Fruit fly (Drosophila melanogaster) whole organism, embryonic: ENCODE measurements around the gene LPCAT.
A peak's percentile ranks its signal among the peaks of the same experiment; 100 is the strongest.

Experiments
- Asciz ChIP-seq: fragments of 200-800 bp; sonication (Bioruptor generic); optimal IDR thresholded peaks from 2 replicates; lab custom pipeline; 2017; ENCODE audit warnings: missing biosample characterization, mild to moderate bottlenecking, missing genetic modification characterization, missing genetic modification reagents
- BEAF-32 ChIP-seq: fragments of 200-800 bp; sonication (Bioruptor generic); optimal IDR thresholded peaks from 3 replicates; lab custom pipeline; 2017; ENCODE audit warnings: missing biosample characterization, missing genetic modification characterization, mild to moderate bottlenecking, moderate library complexity, missing genetic modification reagents
- Bgb ChIP-seq: fragments of 200-800 bp; sonication (Bioruptor generic); IDR thresholded peaks from 2 replicates; pipeline ENCODE4 v1.3.6; 2022; ENCODE audit warnings: missing biosample characterization, missing genetic modification characterization; ENCODE audit not compliant: partially characterized antibody
- CG10654 ChIP-seq: fragments of 200-800 bp; sonication (Bioruptor generic); optimal IDR thresholded peaks from 2 replicates; lab custom pipeline; 2016; ENCODE audit warnings: missing biosample characterization, missing genetic modification characterization
- CG12391 ChIP-seq: fragments of 200-800 bp; sonication (Bioruptor generic); optimal IDR thresholded peaks from 3 replicates; lab custom pipeline; 2018; ENCODE audit warnings: missing biosample characterization, mild to moderate bottlenecking, missing genetic modification characterization, moderate library complexity
- CG14710 ChIP-seq: fragments of 200-800 bp; sonication (Bioruptor generic); optimal IDR thresholded peaks from 3 replicates; lab custom pipeline; 2019; ENCODE audit warnings: missing biosample characterization, mild to moderate bottlenecking, missing genetic modification characterization, moderate library complexity
- CG1529 ChIP-seq: fragments of 200-800 bp; sonication (Bioruptor generic); optimal IDR thresholded peaks from 3 replicates; lab custom pipeline; 2018; ENCODE audit warnings: missing biosample characterization, missing genetic modification characterization
- CG16779 ChIP-seq: fragments of 200-800 bp; sonication (Bioruptor generic); IDR thresholded peaks from 2 replicates; pipeline ENCODE4 v1.3.6; 2022; ENCODE audit warnings: missing biosample characterization, missing genetic modification characterization
- CG17568 ChIP-seq: fragments of 200-800 bp; sonication (Bioruptor generic); optimal IDR thresholded peaks from 2 replicates; lab custom pipeline; 2018; ENCODE audit warnings: missing biosample characterization, mild to moderate bottlenecking, missing genetic modification characterization, moderate library complexity
- CG2116 ChIP-seq: fragments of 200-800 bp; sonication (Bioruptor generic); optimal IDR thresholded peaks from 3 replicates; lab custom pipeline; 2018; ENCODE audit warnings: missing biosample characterization, mild to moderate bottlenecking, missing genetic modification characterization
- CG2120 ChIP-seq: fragments of 200-800 bp; sonication (Bioruptor generic); optimal IDR thresholded peaks from 3 replicates; lab custom pipeline; 2016; ENCODE audit warnings: missing biosample characterization, missing genetic modification characterization
- CG2875 ChIP-seq: fragments of 200-800 bp; sonication (Bioruptor generic); optimal IDR thresholded peaks from 2 replicates; lab custom pipeline; 2017; ENCODE audit warnings: missing biosample characterization, mild to moderate bottlenecking, missing genetic modification characterization, missing genetic modification reagents
- CG34224 ChIP-seq: fragments of 200-800 bp; sonication (Bioruptor generic); IDR thresholded peaks from 3 replicates; pipeline ENCODE4 v1.3.6; 2022; ENCODE audit warnings: missing biosample characterization, missing genetic modification characterization; ENCODE audit not compliant: partially characterized antibody
- CG4820 ChIP-seq: fragments of 200-800 bp; sonication (Bioruptor generic); optimal IDR thresholded peaks from 3 replicates; lab custom pipeline; 2016; ENCODE audit warnings: missing biosample characterization, missing genetic modification characterization
- CG6175 ChIP-seq: fragments of 200-800 bp; sonication (Bioruptor generic); IDR thresholded peaks from 3 replicates; pipeline ENCODE4 v1.3.6; 2022; ENCODE audit warnings: missing biosample characterization, missing genetic modification characterization
- CG6654 ChIP-seq: fragments of 200-800 bp; sonication (Bioruptor generic); optimal IDR thresholded peaks from 2 replicates; lab custom pipeline; 2017; ENCODE audit warnings: missing biosample characterization, mild to moderate bottlenecking, missing genetic modification characterization
- CG7839 ChIP-seq: fragments of 200-800 bp; sonication (Bioruptor generic); optimal IDR thresholded peaks from 3 replicates; lab custom pipeline; 2018; ENCODE audit warnings: missing biosample characterization, mild to moderate bottlenecking, missing genetic modification characterization, moderate library complexity
- CG8281 ChIP-seq: fragments of 200-800 bp; sonication (Bioruptor generic); optimal IDR thresholded peaks from 2 replicates; lab custom pipeline; 2018; ENCODE audit warnings: missing biosample characterization, mild to moderate bottlenecking, missing genetic modification characterization, moderate library complexity
- CG9609 ChIP-seq: fragments of 200-800 bp; sonication (Bioruptor generic); optimal IDR thresholded peaks from 3 replicates; lab custom pipeline; 2016; ENCODE audit warnings: missing biosample characterization, missing genetic modification characterization
- D19B ChIP-seq: fragments of 200-800 bp; sonication (Bioruptor generic); optimal IDR thresholded peaks from 2 replicates; lab custom pipeline; 2017; ENCODE audit warnings: missing biosample characterization, mild to moderate bottlenecking, missing genetic modification characterization
- Deaf1 ChIP-seq: fragments of 200-800 bp; optimal IDR thresholded peaks from 3 replicates; lab custom pipeline; 2019; ENCODE audit warnings: missing biosample characterization, mild to moderate bottlenecking, missing genetic modification characterization, moderate library complexity
- Dref ChIP-seq: fragments of 200-800 bp; sonication (Bioruptor generic); IDR thresholded peaks from 2 replicates; pipeline ENCODE4 v1.3.6; 2022; ENCODE audit warnings: missing biosample characterization, missing genetic modification characterization
- Fer3 ChIP-seq: fragments of 200-800 bp; sonication (Bioruptor generic); optimal IDR thresholded peaks from 2 replicates; lab custom pipeline; 2018; ENCODE audit warnings: missing biosample characterization, mild to moderate bottlenecking, missing genetic modification characterization, moderate library complexity
- H2.0 ChIP-seq: fragments of 200-800 bp; sonication (Bioruptor generic); IDR thresholded peaks from 2 replicates; pipeline ENCODE4 v1.3.6; 2022; ENCODE audit warnings: missing biosample characterization, missing genetic modification characterization
- Jarid2 ChIP-seq: fragments of 200-800 bp; sonication (Bioruptor generic); optimal IDR thresholded peaks from 3 replicates; lab custom pipeline; 2017; ENCODE audit warnings: mild to moderate bottlenecking, missing biosample characterization, missing genetic modification reagents, missing genetic modification characterization
- Lhr ChIP-seq: fragments of 200-800 bp; sonication (Bioruptor generic); optimal IDR thresholded peaks from 3 replicates; lab custom pipeline; 2017; ENCODE audit warnings: mild to moderate bottlenecking, missing biosample characterization, missing genetic modification reagents, missing genetic modification characterization
- Oaz ChIP-seq: fragments of 200-800 bp; sonication (Bioruptor generic); IDR thresholded peaks from 2 replicates; pipeline ENCODE4 v1.3.6; 2022; ENCODE audit warnings: missing biosample characterization, missing genetic modification characterization
- Pdp1 ChIP-seq, 2 experiments: fragments of 200-800 bp; sonication (Bioruptor generic); optimal IDR thresholded peaks; 3 replicates each; lab custom pipeline; 2016; ENCODE audit warnings: missing biosample characterization in 2 of 2, missing genetic modification characterization in 2 of 2, mild to moderate bottlenecking in 1 of 2, moderate library complexity in 1 of 2
- Sin3A ChIP-seq: fragments of >200 bp; optimal IDR thresholded peaks from 2 replicates; lab custom pipeline; 2018
- Sry-δ ChIP-seq: fragments of 200-800 bp; sonication (Bioruptor generic); optimal IDR thresholded peaks from 2 replicates; lab custom pipeline; 2016; ENCODE audit warnings: missing biosample characterization, missing genetic modification characterization
- Xbp1 ChIP-seq: fragments of 200-800 bp; sonication (Bioruptor generic); optimal IDR thresholded peaks from 3 replicates; lab custom pipeline; 2016; ENCODE audit warnings: missing biosample characterization, mild to moderate bottlenecking, missing genetic modification characterization
- aop ChIP-seq: fragments of 200-800 bp; sonication (Bioruptor generic); IDR thresholded peaks from 2 replicates; pipeline ENCODE4 v1.3.6; 2022; ENCODE audit warnings: missing biosample characterization, missing genetic modification characterization
- bigmax ChIP-seq: fragments of 200-800 bp; sonication (Bioruptor generic); optimal IDR thresholded peaks from 2 replicates; lab custom pipeline; 2018; ENCODE audit warnings: missing biosample characterization, mild to moderate bottlenecking, missing genetic modification characterization
- croc ChIP-seq: fragments of 200-800 bp; sonication (Bioruptor generic); conservative IDR thresholded peaks from 3 replicates; pipeline ENCODE4 v1.3.6; 2022; ENCODE audit warnings: missing biosample characterization, missing genetic modification characterization
- dm ChIP-seq: fragments of 200-800 bp; sonication (Bioruptor generic); optimal IDR thresholded peaks from 3 replicates; lab custom pipeline; 2016; ENCODE audit warnings: missing biosample characterization, missing genetic modification characterization
- dysf ChIP-seq: fragments of 200-800 bp; sonication (Bioruptor generic); IDR thresholded peaks from 3 replicates; pipeline ENCODE4 v1.3.6; 2022; ENCODE audit warnings: missing biosample characterization, missing genetic modification characterization
- grau ChIP-seq: fragments of 200-800 bp; optimal IDR thresholded peaks from 3 replicates; lab custom pipeline; 2019; ENCODE audit warnings: missing biosample characterization, mild to moderate bottlenecking, missing genetic modification characterization, moderate library complexity
- jing ChIP-seq: fragments of 200-800 bp; sonication (Bioruptor generic); optimal IDR thresholded peaks from 2 replicates; lab custom pipeline; 2018; ENCODE audit warnings: missing biosample characterization, mild to moderate bottlenecking, missing genetic modification characterization
- lab ChIP-seq: fragments of 200-800 bp; sonication (Bioruptor generic); optimal IDR thresholded peaks from 3 replicates; lab custom pipeline; 2017; ENCODE audit warnings: missing biosample characterization, missing genetic modification characterization, mild to moderate bottlenecking, moderate library complexity, missing genetic modification reagents
- pan ChIP-seq, 4 experiments: fragments of >200 bp in 3 of 4; fragments of 200-800 bp in 1 of 4; sonication (Bioruptor generic) in 1 of 4; optimal IDR thresholded peaks in 3 of 4; IDR thresholded peaks in 1 of 4; 2 replicates each; pipeline versions ENCODE4 v1.3.6 to Lab custom; 2017 to 2022; ENCODE audit warnings: missing biosample characterization in 2 of 4, missing genetic modification characterization in 2 of 4, mixed read lengths in 1 of 4
- pfk ChIP-seq: fragments of 200-800 bp; sonication (Bioruptor generic); optimal IDR thresholded peaks from 2 replicates; lab custom pipeline; 2018; ENCODE audit warnings: missing biosample characterization, mild to moderate bottlenecking, missing genetic modification characterization, moderate library complexity
- pum ChIP-seq: fragments of 200-800 bp; sonication (Bioruptor generic); optimal IDR thresholded peaks from 2 replicates; lab custom pipeline; 2016; ENCODE audit warnings: missing biosample characterization, missing genetic modification characterization
- repo ChIP-seq: fragments of 200-800 bp; sonication (Bioruptor generic); optimal IDR thresholded peaks from 2 replicates; lab custom pipeline; 2016; ENCODE audit warnings: missing biosample characterization, missing genetic modification characterization
- salm ChIP-seq: fragments of 200-800 bp; sonication (Bioruptor generic); optimal IDR thresholded peaks from 2 replicates; lab custom pipeline; 2018; ENCODE audit warnings: missing biosample characterization, mild to moderate bottlenecking, missing genetic modification characterization
- sr ChIP-seq: fragments of 200-800 bp; sonication (Bioruptor generic); IDR thresholded peaks from 3 replicates; pipeline ENCODE4 v1.3.6; 2022; ENCODE audit warnings: missing biosample characterization, missing genetic modification characterization
- tx ChIP-seq: fragments of 200-800 bp; sonication (Bioruptor generic); optimal IDR thresholded peaks from 2 replicates; lab custom pipeline; 2016; ENCODE audit warnings: missing biosample characterization, missing genetic modification characterization
- z ChIP-seq: fragments of 200-800 bp; sonication (Bioruptor generic); IDR thresholded peaks from 3 replicates; pipeline ENCODE4 v1.3.6; 2022; ENCODE audit warnings: missing biosample characterization, missing genetic modification characterization
- zfh1 ChIP-seq: fragments of 200-800 bp; sonication (Bioruptor generic); IDR thresholded peaks from 3 replicates; pipeline ENCODE4 v1.3.6; 2022; ENCODE audit warnings: missing biosample characterization, missing genetic modification characterization

Gene LPCAT

DNA sequence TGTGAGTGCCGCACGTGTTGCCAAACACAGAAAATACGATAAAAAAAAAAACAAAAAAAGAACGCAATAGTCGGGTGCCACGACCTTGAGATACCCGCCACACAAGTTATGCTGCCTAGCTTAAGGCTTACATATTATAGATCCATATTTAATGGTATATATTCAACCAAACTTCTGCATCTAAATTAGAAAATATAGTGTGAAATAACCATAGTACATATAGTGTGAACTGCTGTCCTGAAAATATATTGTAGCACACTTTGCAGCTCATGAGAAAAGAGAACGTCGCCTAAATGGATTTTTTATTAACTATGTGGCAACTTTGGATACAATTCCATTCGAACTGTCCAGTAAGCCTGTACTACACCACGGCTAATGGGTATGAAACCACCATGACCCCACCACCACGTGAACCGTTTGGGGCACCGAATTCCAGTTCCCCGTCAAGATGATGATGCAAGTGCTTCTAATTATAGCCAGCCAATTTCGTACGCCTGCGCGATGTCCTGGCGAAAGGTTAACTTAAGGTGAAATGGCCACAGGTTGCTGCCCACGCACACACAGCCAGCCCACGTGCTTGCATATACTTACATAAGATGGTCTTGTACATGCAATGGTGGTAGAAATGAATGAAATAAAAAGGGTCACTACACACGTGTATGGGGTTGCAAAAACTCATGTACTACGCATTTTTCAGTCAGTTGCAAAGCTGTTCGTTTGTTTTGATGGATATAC lies 20.5 kb upstream of the LPCAT start (continued):
- TF ChIP-seq pan (optimal IDR thresholded peaks at IDR 0.05; lab: Kevin White, UChicago) (no peak), pan (GFP tag; optimal IDR thresholded peaks at IDR 0.05 in 1 of 2, IDR thresholded peaks at IDR 0.05 in 1 of 2) (peak in 1 of 2 experiments; percentile 68), CG4820 (GFP tag; lab: Kevin White, UChicago) (peak; percentile 81), Pdp1 (GFP tag; optimal IDR thresholded peaks at IDR 0.05; lab: Kevin White, UChicago) (peak; percentile 80 to 90), Lhr (GFP tag; lab: Kevin White, UChicago) (peak; percentile 32), CG9609 (GFP tag; lab: Kevin White, UChicago) (peak; percentile 81), CG2116 (peak; percentile 7), CG17568 (GFP tag; lab: Kevin White, UChicago) (no peak), CG2120 (GFP tag; lab: Kevin White, UChicago) (peak; percentile 90), aop (GFP tag; lab: Robert Waterston, UW) (no peak), Asciz (GFP tag; lab: Kevin White, UChicago) (no peak), CG2875 (GFP tag; lab: Kevin White, UChicago) (peak; percentile 50), z (GFP tag; lab: Robert Waterston, UW) (no peak), Sry-δ (GFP tag; lab: Kevin White, UChicago) (peak; percentile 9), BEAF-32 (GFP tag; lab: Kevin White, UChicago) (no peak), dm (GFP tag; lab: Kevin White, UChicago) (peak; percentile 51), CG10654 (peak; percentile 62), CG6654 (GFP tag; lab: Kevin White, UChicago) (peak; percentile 43), pfk (GFP tag; lab: Kevin White, UChicago) (no peak), Deaf1 (tag; lab: Kevin White, UChicago) (peak; percentile 37), bigmax (GFP tag; lab: Kevin White, UChicago) (no peak), CG8281 (tag; lab: Kevin White, UChicago) (peak; percentile 50), CG7839 (peak; percentile 87), CG16779 (GFP tag; lab: Robert Waterston, UW) (no peak), salm (tag; lab: Kevin White, UChicago) (peak; percentile 36), CG6175 (GFP tag; lab: Robert Waterston, UW) (peak; percentile 49; the same call in 1 of the 3 replicates), jing (GFP tag; lab: Kevin White, UChicago) (no peak), D19B (GFP tag; lab: Kevin White, UChicago) (peak; percentile 95), CG12391 (tag; lab: Kevin White, UChicago) (peak; percentile 76), grau (tag; lab: Kevin White, UChicago) (peak; percentile 82), CG34224 (GFP tag; lab: Robert Waterston, UW) (no peak), croc (peak; percentile 50; the same call in 2 of the 3 replicates), dysf (GFP tag; lab: Robert Waterston, UW) (peak; percentile 85), H2.0 (GFP tag; lab: Robert Waterston, UW) (peak; percentile 46; the same call in 1 of the 2 replicates), Bgb (GFP tag; lab: Robert Waterston, UW) (no peak), CG1529 (peak; percentile 52), Sin3A (lab: Kevin White, UChicago) (no peak), tx (GFP tag; lab: Kevin White, UChicago) (peak; percentile 44), Fer3 (tag; lab: Kevin White, UChicago) (peak; percentile 59), Oaz (GFP tag; lab: Robert Waterston, UW) (0 out of 2 replicates have a peak, but pooled peaks have one; percentile 29), lab (GFP tag; lab: Kevin White, UChicago) (peak; percentile 88), Dref (GFP tag; lab: Robert Waterston, UW) (no peak), sr (no peak), Jarid2 (GFP tag; lab: Kevin White, UChicago) (no peak), CG14710 (tag; lab: Kevin White, UChicago) (peak; percentile 56), Xbp1 (GFP tag; lab: Kevin White, UChicago) (peak; percentile 78), pum (GFP tag; lab: Kevin White, UChicago) (peak; percentile 72), repo (GFP tag; lab: Kevin White, UChicago) (peak; percentile 67), zfh1 (GFP tag; lab: Robert Waterston, UW) (peak; percentile 64; the same call in 1 of the 3 replicates)
